Fruit fly (Drosophila melanogaster) S2 (cell line): ENCODE measurements around the gene CG11368.

ENCODE experiments used
- CG8478 ChIP-seq: fragments of >200 bp; optimal IDR thresholded peaks from 2 replicates; lab custom pipeline; 2018
- CTCF ChIP-seq, 2 experiments: fragments of >200 bp; optimal IDR thresholded peaks; 2 replicates each; lab custom pipeline; 2018

DNA sequence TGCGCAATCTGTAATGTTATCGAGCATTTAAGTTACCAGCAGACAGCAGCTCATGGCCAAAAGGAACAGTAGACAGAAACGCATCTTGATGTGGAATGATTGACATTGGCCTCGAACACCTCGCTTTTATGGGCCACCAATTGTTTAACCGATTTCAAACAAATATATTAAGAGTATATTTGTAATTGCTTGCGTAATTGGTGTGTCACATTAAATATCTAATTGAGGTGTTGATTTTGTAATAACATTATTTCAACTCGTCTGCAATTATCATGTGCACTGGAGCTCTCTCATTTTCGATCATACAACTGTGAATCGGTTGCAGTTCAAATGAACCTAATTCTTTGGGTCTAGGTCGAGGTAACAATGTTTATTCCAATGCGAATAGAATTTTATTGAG is 26.4 kb upstream of the CG11368 start, which contains the start of gene CG32726:
- TF ChIP-seq CTCF (optimal IDR thresholded peaks at IDR 0.05; lab: Kevin White, UChicago) (no peak), CG8478 (lab: Kevin White, UChicago) (no peak)
